Fruit fly (Drosophila melanogaster): Measurements from ENCODE around the gene CG18135.
A peak's percentile ranks its signal among the peaks of the same experiment; 100 is the strongest.

CG18135 gene

dm6 chr3L:18997590-18998283 lies at the start of gene CG18135:
CG18135 (minus strand) TSS chr3L:18998283.
- TF ChIP-seq noc (tag; optimal IDR thresholded peaks at IDR 0.05): no peak

- TF ChIP-seq noc (tag; optimal IDR thresholded peaks at IDR 0.05): no peak
Measured at dm6 chr3L:19046389-19047042, 48.4 kb upstream of the CG18135 start.

dm6 chr3L:19045299-19046025 lies 47.4 kb upstream of the CG18135 start, which contains the start of gene nkd:
nkd (minus strand) TSS chr3L:19045449.
- TF ChIP-seq noc (tag; optimal IDR thresholded peaks at IDR 0.05): no peak

- TF ChIP-seq noc (tag; optimal IDR thresholded peaks at IDR 0.05): no peak
Measured at dm6 chr3L:19044589-19045298, 46.7 kb upstream of the CG18135 start.

dm6 chr3L:19043464-19044034 lies 45.5 kb upstream of the CG18135 start:
- no peak for TF ChIP-seq noc (tag; optimal IDR thresholded peaks at IDR 0.05)

dm6 chr3L:19042501-19042900 lies 44.4 kb upstream of the CG18135 start:
- peak; percentile 22 for TF ChIP-seq noc (tag; optimal IDR thresholded peaks at IDR 0.05)

dm6 chr3L:19041665-19042385 lies 43.7 kb upstream of the CG18135 start:
- no peak for TF ChIP-seq noc (tag; optimal IDR thresholded peaks at IDR 0.05)

- no peak for TF ChIP-seq noc (tag; optimal IDR thresholded peaks at IDR 0.05)
Measured at dm6 chr3L:19041161-19041560, 43.1 kb upstream of the CG18135 start.

dm6 chr3L:19040155-19040644 lies 42.1 kb upstream of the CG18135 start:
- peak; percentile 64 for TF ChIP-seq noc (tag; optimal IDR thresholded peaks at IDR 0.05)

dm6 chr3L:19037051-19037450 lies 39.0 kb upstream of the CG18135 start:
- no peak for TF ChIP-seq noc (tag; optimal IDR thresholded peaks at IDR 0.05)

dm6 chr3L:19036119-19036518 lies 38.0 kb upstream of the CG18135 start:
- no peak for TF ChIP-seq noc (tag; optimal IDR thresholded peaks at IDR 0.05)

- TF ChIP-seq noc (tag; optimal IDR thresholded peaks at IDR 0.05): no peak
Measured at dm6 chr3L:19035163-19035900, 37.2 kb upstream of the CG18135 start.

dm6 chr3L:19033154-19033811 lies 35.2 kb upstream of the CG18135 start:
- TF ChIP-seq noc (tag; optimal IDR thresholded peaks at IDR 0.05): no peak

- TF ChIP-seq noc (tag; optimal IDR thresholded peaks at IDR 0.05): no peak
Measured at dm6 chr3L:19032676-19033075, 34.6 kb upstream of the CG18135 start.

Data from whole organism, larva.